Worm (Caenorhabditis elegans) whole organism, dauer: Measurements from ENCODE around the gene F41C3.7.

ENCODE experiments used
- unc-62 ChIP-seq: sonication (generic microtip); optimal IDR thresholded peaks from 2 replicates; lab custom pipeline; 2017; ENCODE audit warnings: missing biosample characterization, missing genetic modification reagents, missing genetic modification characterization

The F41C3.7 gene

DNA sequence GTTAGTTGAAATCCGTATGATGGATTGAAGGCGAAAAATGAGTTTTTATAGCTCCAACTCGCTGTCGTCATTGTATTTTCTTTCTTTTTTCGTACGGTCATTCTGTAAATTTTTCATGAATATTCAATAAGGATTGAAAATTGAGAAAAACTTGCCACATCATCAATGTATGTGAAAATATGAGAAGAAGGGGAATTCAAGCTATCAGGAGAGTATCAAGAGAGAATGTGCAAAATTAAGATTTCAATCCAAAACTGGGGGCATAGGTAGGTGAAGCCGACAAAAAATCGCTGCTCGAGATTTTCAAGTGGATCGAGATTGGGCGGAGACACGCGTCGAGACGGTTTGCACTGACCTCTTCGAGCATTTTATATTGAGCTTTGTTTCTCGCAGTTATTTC is 54.6 kb downstream of the F41C3.7 start, which contains the start of gene nep-12:
Gene nep-12 (minus strand): TSS at position 101 of the 400 bp plus-strand sequence.
- TF ChIP-seq unc-62 (GFP tag; lab: Kevin White, UChicago) = no peak

ce11 chrII:4786181-4786580 is 56.3 kb downstream of the F41C3.7 start, which contains the start of gene msp-3:
Gene msp-3, minus strand, starts transcription at chrII:4786281.
- TF ChIP-seq unc-62 (GFP tag; lab: Kevin White, UChicago) = no peak
